Fruit fly (Drosophila melanogaster) whole organism, wandering third instar larva: ENCODE data around the gene CG15412.

ENCODE experiments used
- CG9705 ChIP-seq: fragments of 200-800 bp; sonication (Bioruptor generic); optimal IDR thresholded peaks from 2 replicates; lab custom pipeline; 2018; ENCODE audit warnings: missing biosample characterization, mild to moderate bottlenecking, missing genetic modification characterization
- GATAd ChIP-seq: sonication (Bioruptor generic); optimal IDR thresholded peaks from 2 replicates; lab custom pipeline; 2016; ENCODE audit warnings: missing biosample characterization, missing genetic modification characterization
- Jra ChIP-seq: sonication (Bioruptor generic); optimal IDR thresholded peaks from 2 replicates; lab custom pipeline; 2016; ENCODE audit warnings: missing biosample characterization, missing genetic modification characterization
- Mio ChIP-seq: sonication (Bioruptor generic); optimal IDR thresholded peaks from 2 replicates; lab custom pipeline; 2016; ENCODE audit warnings: missing biosample characterization, missing genetic modification characterization
- br ChIP-seq: fragments of 200-800 bp; sonication (Bioruptor generic); optimal IDR thresholded peaks from 2 replicates; lab custom pipeline; 2016; ENCODE audit warnings: missing biosample characterization, missing genetic modification characterization
- dmrt93B ChIP-seq: fragments of 200-800 bp; sonication (Bioruptor generic); optimal IDR thresholded peaks from 2 replicates; lab custom pipeline; 2018; ENCODE audit warnings: missing biosample characterization, mild to moderate bottlenecking, missing genetic modification characterization
- ey ChIP-seq: fragments of 200-800 bp; sonication (Bioruptor generic); optimal IDR thresholded peaks from 2 replicates; lab custom pipeline; 2016; ENCODE audit warnings: missing biosample characterization, missing genetic modification characterization
- fru ChIP-seq: fragments of 200-800 bp; sonication (Bioruptor generic); optimal IDR thresholded peaks from 3 replicates; lab custom pipeline; 2016; ENCODE audit warnings: missing biosample characterization, mild to moderate bottlenecking, missing genetic modification characterization
- jim ChIP-seq: fragments of 175-275, 200-325 bp; sonication (Bioruptor generic); optimal IDR thresholded peaks from 2 replicates; lab custom pipeline; 2016; ENCODE audit warnings: missing biosample characterization, mild to moderate bottlenecking, missing genetic modification characterization
- pan ChIP-seq: fragments of >200 bp; optimal IDR thresholded peaks from 2 replicates; lab custom pipeline; 2017
- psq ChIP-seq: fragments of 200-800 bp; sonication (Bioruptor generic); optimal IDR thresholded peaks from 3 replicates; lab custom pipeline; 2017; ENCODE audit warnings: missing biosample characterization, mild to moderate bottlenecking, missing genetic modification characterization, moderate library complexity
- sage ChIP-seq: fragments of 200-800 bp; sonication (Bioruptor generic); optimal IDR thresholded peaks from 2 replicates; lab custom pipeline; 2016; ENCODE audit warnings: missing biosample characterization, mild to moderate bottlenecking, missing genetic modification characterization
- usp ChIP-seq: fragments of >200 bp; optimal IDR thresholded peaks from 2 replicates; lab custom pipeline; 2017; ENCODE audit warnings: missing biosample characterization, missing genetic modification characterization

DNA sequence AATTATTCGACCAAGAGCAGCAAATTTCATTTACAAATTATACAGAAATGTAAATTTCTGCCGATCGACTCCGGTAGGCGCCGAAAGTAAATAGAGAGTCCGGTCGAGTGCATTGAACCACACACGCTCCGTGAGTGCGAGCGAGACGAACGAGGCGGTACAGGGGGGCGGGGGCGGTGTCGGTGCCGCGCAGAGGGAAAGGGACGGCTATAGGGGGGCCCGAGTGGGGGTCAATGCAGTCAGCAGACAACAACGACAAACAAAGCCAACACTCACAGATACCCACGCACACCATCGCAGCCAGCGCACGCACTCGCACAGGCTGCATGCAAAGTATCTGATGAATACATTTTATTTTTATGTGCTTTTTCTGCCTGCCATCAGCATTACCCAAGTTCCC lies 36.1 kb downstream of the CG15412 start:
- TF ChIP-seq usp (GFP tag; lab: Kevin White, UChicago) (no peak), GATAd (GFP tag; lab: Kevin White, UChicago) (no peak), br (GFP tag; lab: Kevin White, UChicago) (no peak), psq (GFP tag; lab: Kevin White, UChicago) (peak; percentile 4), dmrt93B (GFP tag; lab: Kevin White, UChicago) (no peak), pan (lab: Kevin White, UChicago) (no peak), sage (GFP tag; lab: Kevin White, UChicago) (no peak), ey (GFP tag; lab: Kevin White, UChicago) (no peak), fru (no peak), Jra (GFP tag; lab: Kevin White, UChicago) (no peak), jim (no peak), Mio (GFP tag; lab: Kevin White, UChicago) (no peak), CG9705 (GFP tag; lab: Kevin White, UChicago) (no peak)
